Fruit fly (Drosophila melanogaster) whole organism: ENCODE results near the gene CG2931.
A peak's percentile ranks its signal among the peaks of the same experiment; 100 is the strongest.

ENCODE experiments used
- CG8478 ChIP-seq: fragments of >200 bp; optimal IDR thresholded peaks from 2 replicates; lab custom pipeline; 2018; ENCODE audit warnings: inconsistent platforms
- Dll ChIP-seq: fragments of >200 bp; optimal IDR thresholded peaks from 2 replicates; lab custom pipeline; 2017
- EcR ChIP-seq, 2 experiments: fragments of >200 bp; optimal IDR thresholded peaks; 2 replicates each; lab custom pipeline; 2017; ENCODE audit warnings: missing biosample characterization in 2 of 2, missing genetic modification characterization in 2 of 2, missing genetic modification reagents in 2 of 2
- pan ChIP-seq: fragments of >200 bp; optimal IDR thresholded peaks from 2 replicates; lab custom pipeline; 2017
- psq ChIP-seq: fragments of >200 bp; optimal IDR thresholded peaks from 2 replicates; lab custom pipeline; 2017
- usp ChIP-seq: fragments of >200 bp; optimal IDR thresholded peaks from 2 replicates; lab custom pipeline; 2017; ENCODE audit warnings: missing biosample characterization, missing genetic modification characterization, mixed read lengths

The CG2931 gene

dm6 chr3R:5527563-5527962 lies 40.9 kb downstream of the CG2931 start:
- TF ChIP-seq usp (GFP tag; lab: Kevin White, UChicago), result no peak

dm6 chr3R:5524804-5525203 lies 43.6 kb downstream of the CG2931 start:
- TF ChIP-seq CG8478 (no peak), EcR (GFP tag; optimal IDR thresholded peaks at IDR 0.05; lab: Kevin White, UChicago) (no peak)

DNA sequence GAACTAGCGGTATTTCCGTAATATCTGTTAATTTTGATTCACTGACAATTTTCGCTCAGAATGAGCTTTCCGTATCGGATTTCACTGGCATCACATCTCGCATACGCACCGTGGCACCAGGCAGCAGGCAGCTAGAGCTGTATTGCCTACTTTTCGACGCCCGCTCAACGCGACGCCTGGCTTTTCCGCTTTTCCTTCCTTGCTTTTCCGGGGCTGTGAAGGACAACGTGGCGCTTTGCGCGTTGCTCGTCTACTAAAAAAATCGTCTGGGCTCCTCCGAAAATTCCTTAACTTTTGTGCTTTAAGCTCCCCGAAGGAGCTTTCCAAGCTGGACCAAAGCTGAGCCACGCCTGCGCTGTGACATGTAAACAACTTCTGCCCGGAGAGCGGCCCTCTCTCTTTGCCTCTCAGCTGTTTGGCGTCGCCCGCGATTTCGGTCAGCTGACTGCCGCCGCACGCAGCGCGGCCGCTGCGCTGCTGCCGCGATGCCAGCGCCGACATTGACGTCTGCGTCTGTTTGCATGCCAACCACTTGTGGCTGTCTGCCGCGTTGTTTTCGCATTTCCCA lies 45.3 kb downstream of the CG2931 start, which contains the start of the genes CG43845 and Nmdar1:
TSS of gene CG43845 (minus strand) at position 51 of the 568 bp plus-strand sequence.
TSS of gene Nmdar1 (minus strand) at position 259 of the 568 bp plus-strand sequence.
- no peak for TF ChIP-seq CG8478
- no peak for TF ChIP-seq Dll (lab: Kevin White, UChicago)
- TF ChIP-seq EcR (GFP tag; optimal IDR thresholded peaks at IDR 0.05; lab: Kevin White, UChicago), result no peak
- no peak for TF ChIP-seq psq (lab: Kevin White, UChicago)
- TF ChIP-seq usp (GFP tag; lab: Kevin White, UChicago), result no peak
- TF ChIP-seq pan, result no peak

DNA sequence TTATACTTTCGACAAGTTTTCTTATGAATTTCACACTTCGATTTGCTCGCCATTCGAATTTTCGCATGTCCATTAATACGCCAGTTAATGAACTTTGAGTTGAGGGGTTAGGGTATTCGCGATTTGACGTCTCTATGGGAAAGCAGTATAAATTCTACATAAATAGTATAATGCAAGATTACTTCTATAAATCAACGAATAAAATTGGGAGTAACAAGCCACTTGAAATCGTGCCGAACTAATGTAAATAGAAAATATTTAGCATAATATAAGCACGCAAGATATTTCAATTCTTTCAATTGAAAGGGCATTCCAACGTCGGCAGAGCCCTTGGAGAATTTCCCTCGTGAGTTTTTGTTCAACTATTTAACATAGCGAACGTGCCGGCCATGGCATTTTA lies 47.8 kb downstream of the CG2931 start:
- TF ChIP-seq Dll (lab: Kevin White, UChicago), result no peak
- no peak for TF ChIP-seq usp (GFP tag; lab: Kevin White, UChicago)
- no peak for TF ChIP-seq CG8478
- no peak for TF ChIP-seq psq (lab: Kevin White, UChicago)
- no peak for TF ChIP-seq pan
- TF ChIP-seq EcR (GFP tag; optimal IDR thresholded peaks at IDR 0.05; lab: Kevin White, UChicago), result no peak

DNA sequence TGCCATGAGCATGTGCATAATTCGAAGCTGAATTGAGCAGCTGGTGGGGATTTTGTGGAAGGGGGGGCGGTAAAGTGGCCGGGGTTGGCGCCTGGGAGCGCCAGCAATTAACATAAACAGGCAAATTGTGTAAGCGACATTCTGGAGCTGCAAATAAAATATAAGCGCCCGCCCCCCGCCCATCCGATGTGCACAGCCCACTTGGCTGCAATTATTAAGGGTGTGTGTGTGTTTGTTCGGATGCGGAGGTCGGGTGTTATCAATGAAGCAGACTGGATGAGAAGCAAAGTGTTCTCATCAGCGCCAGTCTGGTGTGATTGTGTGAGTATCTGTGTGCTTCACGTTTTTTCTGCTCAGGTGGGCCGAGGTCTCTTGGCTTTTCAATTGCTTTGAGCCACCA lies 48.6 kb downstream of the CG2931 start:
- no peak for TF ChIP-seq Dll (lab: Kevin White, UChicago)
- no peak for TF ChIP-seq psq (lab: Kevin White, UChicago)
- no peak for TF ChIP-seq usp (GFP tag; lab: Kevin White, UChicago)
- no peak for TF ChIP-seq pan
- TF ChIP-seq CG8478, result no peak
- no peak for TF ChIP-seq EcR (GFP tag; optimal IDR thresholded peaks at IDR 0.05; lab: Kevin White, UChicago)

DNA sequence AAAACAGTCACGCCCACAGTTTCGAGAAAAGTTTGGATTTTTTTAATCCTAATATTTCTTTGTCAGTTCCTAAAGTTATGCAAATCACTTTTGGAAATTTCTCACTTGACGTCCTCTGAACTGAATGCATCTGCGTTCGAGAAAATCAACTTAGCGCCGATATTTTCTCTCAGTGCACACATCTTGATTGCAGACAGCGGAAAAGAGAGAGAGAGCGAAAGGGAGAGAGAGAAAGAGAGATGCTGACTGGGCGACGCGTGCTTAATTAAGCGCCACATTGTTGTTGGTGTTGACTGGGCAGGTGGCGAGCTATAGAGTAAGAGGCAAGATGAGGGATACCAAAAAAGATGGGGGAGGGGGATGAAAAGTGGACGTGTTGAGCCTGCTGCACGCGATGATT lies 49.8 kb downstream of the CG2931 start:
- no peak for TF ChIP-seq psq (lab: Kevin White, UChicago)
- no peak for TF ChIP-seq CG8478

DNA sequence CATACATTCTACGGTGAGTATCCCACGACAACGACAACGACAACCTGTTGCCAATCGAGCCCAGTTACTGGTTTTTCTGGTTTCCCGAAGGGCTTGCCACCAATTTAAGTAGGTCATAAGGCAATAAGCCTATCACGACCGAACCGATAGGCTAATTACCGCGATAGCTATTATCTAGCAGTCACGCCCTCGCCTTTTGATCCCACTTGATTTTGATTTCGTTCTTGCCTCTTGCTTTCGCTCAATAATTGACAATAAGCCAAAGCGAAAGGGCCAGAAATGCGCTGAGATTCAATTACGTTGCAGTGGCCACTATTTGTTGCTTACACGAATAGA lies 50.6 kb downstream of the CG2931 start:
- TF ChIP-seq Dll (lab: Kevin White, UChicago), result no peak
- TF ChIP-seq EcR (GFP tag; optimal IDR thresholded peaks at IDR 0.05; lab: Kevin White, UChicago), result peak in 1 of 2 experiments; percentile 14
- no peak for TF ChIP-seq CG8478
- TF ChIP-seq usp (GFP tag; lab: Kevin White, UChicago), result no peak
